Worm (Caenorhabditis elegans) whole organism, L4 larva: ENCODE results near the gene sdz-31.

Experiments used
- F26F4.8 ChIP-seq: fragments of 200-800 bp; sonication (Bioruptor generic); conservative IDR thresholded peaks from 2 replicates; pipeline ENCODE4 v1.3.6; 2022; ENCODE audit warnings: missing genetic modification characterization, missing compliant biosample characterization
- F44E2.7 ChIP-seq: fragments of 200-800 bp; sonication (Bioruptor generic); IDR thresholded peaks from 2 replicates; pipeline ENCODE4 v2.1.2; 2022; ENCODE audit warnings: missing genetic modification characterization, missing compliant biosample characterization
- T26A8.4 ChIP-seq: fragments of 200-800 bp; sonication (Bioruptor generic); IDR thresholded peaks from 2 replicates; pipeline ENCODE4 v1.3.6; 2022; ENCODE audit warnings: missing genetic modification characterization, missing compliant biosample characterization
- Y48G9A.11 ChIP-seq: fragments of 200-800 bp; sonication (Bioruptor generic); IDR thresholded peaks from 2 replicates; pipeline ENCODE4 v1.3.6; 2022; ENCODE audit warnings: missing genetic modification reagents, missing genetic modification characterization, missing compliant biosample characterization
- ZK337.2 ChIP-seq: fragments of 200-800 bp; sonication (Bioruptor generic); IDR thresholded peaks from 2 replicates; pipeline ENCODE4 v1.3.6; 2022; ENCODE audit warnings: missing genetic modification reagents, missing genetic modification characterization, missing compliant biosample characterization
- ZK546.5 ChIP-seq, 2 experiments: sonication (generic microtip); optimal IDR thresholded peaks; 2 replicates each; lab custom pipeline; 2017; ENCODE audit warnings: missing biosample characterization in 2 of 2, missing genetic modification characterization in 2 of 2
- aha-1 ChIP-seq: fragments of 150-350 bp; peaks from one replicate; lab custom pipeline; 2014; ENCODE audit warnings: missing biosample characterization, missing genetic modification characterization
- arid-1 ChIP-seq: fragments of 200-800 bp; sonication (Bioruptor generic); conservative IDR thresholded peaks from 2 replicates; pipeline ENCODE4 v1.3.6; 2022; ENCODE audit warnings: missing genetic modification reagents, missing genetic modification characterization, missing compliant biosample characterization
- ceh-44 ChIP-seq: fragments of 200-800 bp; sonication (Bioruptor generic); IDR thresholded peaks from 2 replicates; pipeline ENCODE4 v1.3.6; 2022; ENCODE audit warnings: missing genetic modification reagents, missing genetic modification characterization, missing compliant biosample characterization
- daf-16 ChIP-seq, 3 experiments: sonication (generic microtip); optimal IDR thresholded peaks; 2 replicates each; lab custom pipeline; 2016 to 2017; ENCODE audit warnings: missing genetic modification characterization in 3 of 3, missing genetic modification reagents in 3 of 3, mild to moderate bottlenecking in 2 of 3, missing compliant biosample characterization in 2 of 3, missing biosample characterization in 1 of 3, moderate library complexity in 1 of 3
- dmd-6 ChIP-seq: fragments of 200-800 bp; sonication (Bioruptor generic); IDR thresholded peaks from 2 replicates; pipeline ENCODE4 v1.3.6; 2022; ENCODE audit warnings: missing genetic modification reagents, missing genetic modification characterization, missing compliant biosample characterization
- dmd-9 ChIP-seq: fragments of 200-800 bp; sonication (Bioruptor generic); IDR thresholded peaks from 2 replicates; pipeline ENCODE4 v1.3.6; 2022; ENCODE audit warnings: missing genetic modification reagents, missing genetic modification characterization, missing compliant biosample characterization
- dve-1 ChIP-seq: sonication (generic microtip); optimal IDR thresholded peaks from 2 replicates; lab custom pipeline; 2017; ENCODE audit warnings: antibody characterized with exemption, mild to moderate bottlenecking, missing genetic modification characterization, missing compliant biosample characterization; ENCODE audit not compliant: insufficient read depth
- egl-27 ChIP-seq: sonication (generic microtip); optimal IDR thresholded peaks from 3 replicates; lab custom pipeline; 2017; ENCODE audit warnings: missing biosample characterization, missing genetic modification reagents, missing genetic modification characterization
- egl-43 ChIP-seq: fragments of 200-800 bp; sonication (Bioruptor generic); IDR thresholded peaks from 2 replicates; pipeline ENCODE4 v1.3.6; 2022; ENCODE audit warnings: missing genetic modification reagents, missing genetic modification characterization, missing compliant biosample characterization
- fkh-10 ChIP-seq: fragments of 150-350 bp; optimal IDR thresholded peaks from 2 replicates; lab custom pipeline; 2014; ENCODE audit warnings: missing biosample characterization, missing genetic modification reagents, missing genetic modification characterization
- fos-1 ChIP-seq: fragments of 150-350 bp; optimal IDR thresholded peaks from 2 replicates; lab custom pipeline; 2014; ENCODE audit warnings: missing biosample characterization, missing genetic modification characterization
- hlh-30 ChIP-seq: sonication (generic microtip); optimal IDR thresholded peaks from 2 replicates; lab custom pipeline; 2017; ENCODE audit warnings: antibody characterized with exemption, mild to moderate bottlenecking, missing genetic modification characterization, missing compliant biosample characterization; ENCODE audit not compliant: insufficient read depth
- hmg-1.1 ChIP-seq: fragments of 200-800 bp; sonication (Bioruptor generic); IDR thresholded peaks from 2 replicates; pipeline ENCODE4 v1.3.6; 2022; ENCODE audit warnings: missing genetic modification reagents, missing genetic modification characterization, missing compliant biosample characterization
- lin-1 ChIP-seq: fragments of 200-800 bp; sonication (Bioruptor generic); IDR thresholded peaks from 2 replicates; pipeline ENCODE4 v1.3.6; 2022; ENCODE audit warnings: missing genetic modification reagents, missing genetic modification characterization, missing compliant biosample characterization
- lin-13 ChIP-seq: fragments of 150-350 bp; optimal IDR thresholded peaks from 2 replicates; lab custom pipeline; 2014; ENCODE audit warnings: missing biosample characterization, missing genetic modification reagents, missing genetic modification characterization
- lin-38 ChIP-seq: fragments of 200-800 bp; sonication (Bioruptor generic); IDR thresholded peaks from 2 replicates; pipeline ENCODE4 v1.3.6; 2022; ENCODE audit warnings: missing genetic modification reagents, missing genetic modification characterization, missing compliant biosample characterization
- lsy-2 ChIP-seq, 2 experiments: fragments of 150-350 bp in 1 of 2; sonication (generic microtip) in 1 of 2; optimal IDR thresholded peaks; 2 replicates each; lab custom pipeline; 2014 to 2017; ENCODE audit warnings: missing biosample characterization in 2 of 2, missing genetic modification characterization in 2 of 2
- mes-2 ChIP-seq: sonication (generic microtip); optimal IDR thresholded peaks from 2 replicates; lab custom pipeline; 2016; ENCODE audit warnings: missing genotype, mild to moderate bottlenecking, missing genetic modification characterization, missing compliant biosample characterization; ENCODE audit not compliant: poor library complexity, severe bottlenecking
- nhr-10 ChIP-seq: fragments of 150-350 bp; optimal IDR thresholded peaks from 2 replicates; lab custom pipeline; 2014; ENCODE audit warnings: missing biosample characterization, missing genetic modification characterization
- nhr-25 ChIP-seq: sonication (generic microtip); optimal IDR thresholded peaks from 2 replicates; lab custom pipeline; 2017; ENCODE audit warnings: missing genetic modification characterization, mild to moderate bottlenecking, missing compliant biosample characterization, antibody characterized with exemption, moderate library complexity, borderline replicate concordance; ENCODE audit not compliant: insufficient read depth
- nhr-28 ChIP-seq: fragments of 150-350 bp; optimal IDR thresholded peaks from 2 replicates; lab custom pipeline; 2014; ENCODE audit warnings: missing biosample characterization, missing genetic modification characterization
- nhr-41 ChIP-seq: fragments of 200-800 bp; sonication (Bioruptor generic); IDR thresholded peaks from 2 replicates; pipeline ENCODE4 v1.3.6; 2022; ENCODE audit warnings: missing genetic modification reagents, missing genetic modification characterization, missing compliant biosample characterization
- nhr-42 ChIP-seq: fragments of 200-800 bp; sonication (Bioruptor generic); IDR thresholded peaks from 2 replicates; pipeline ENCODE4 v1.3.6; 2022; ENCODE audit warnings: missing genetic modification characterization, missing compliant biosample characterization
- php-3 ChIP-seq: fragments of 200-800 bp; sonication (Bioruptor generic); IDR thresholded peaks from 2 replicates; pipeline ENCODE4 v1.3.6; 2022; ENCODE audit warnings: missing genetic modification reagents, missing genetic modification characterization, missing compliant biosample characterization
- rbr-2 ChIP-seq: sonication (generic microtip); optimal IDR thresholded peaks from 2 replicates; lab custom pipeline; 2016; ENCODE audit warnings: missing genotype, missing genetic modification characterization, missing compliant biosample characterization
- sdz-12 ChIP-seq: fragments of 200-800 bp; sonication (Bioruptor generic); optimal IDR thresholded peaks from 2 replicates; lab custom pipeline; 2018; ENCODE audit warnings: mild to moderate bottlenecking, missing genetic modification characterization, missing compliant biosample characterization
- set-16 ChIP-seq: fragments of 200-800 bp; sonication (Bioruptor generic); IDR thresholded peaks from 2 replicates; pipeline ENCODE4 v1.3.6; 2022; ENCODE audit warnings: missing genetic modification reagents, missing genetic modification characterization, missing compliant biosample characterization
- unc-62 ChIP-seq, 3 experiments: fragments of 150-350 bp in 1 of 3; sonication (generic microtip); optimal IDR thresholded peaks in 2 of 3; peaks in 1 of 3; 1 replicate in 1 of 3; 2 replicates in 2 of 3; lab custom pipeline; 2014 to 2017; ENCODE audit warnings: missing biosample characterization in 3 of 3, missing genetic modification characterization in 3 of 3, missing genetic modification reagents in 3 of 3, missing genotype in 1 of 3
- vab-7 ChIP-seq: fragments of 200-800 bp; sonication (Bioruptor generic); IDR thresholded peaks from 2 replicates; pipeline ENCODE4 v1.3.6; 2022; ENCODE audit warnings: missing genetic modification reagents, missing genetic modification characterization, missing compliant biosample characterization
- zfp-2 ChIP-seq: sonication (generic microtip); optimal IDR thresholded peaks from 2 replicates; lab custom pipeline; 2016; ENCODE audit warnings: mild to moderate bottlenecking, missing genetic modification characterization, missing compliant biosample characterization

The sdz-31 gene

DNA sequence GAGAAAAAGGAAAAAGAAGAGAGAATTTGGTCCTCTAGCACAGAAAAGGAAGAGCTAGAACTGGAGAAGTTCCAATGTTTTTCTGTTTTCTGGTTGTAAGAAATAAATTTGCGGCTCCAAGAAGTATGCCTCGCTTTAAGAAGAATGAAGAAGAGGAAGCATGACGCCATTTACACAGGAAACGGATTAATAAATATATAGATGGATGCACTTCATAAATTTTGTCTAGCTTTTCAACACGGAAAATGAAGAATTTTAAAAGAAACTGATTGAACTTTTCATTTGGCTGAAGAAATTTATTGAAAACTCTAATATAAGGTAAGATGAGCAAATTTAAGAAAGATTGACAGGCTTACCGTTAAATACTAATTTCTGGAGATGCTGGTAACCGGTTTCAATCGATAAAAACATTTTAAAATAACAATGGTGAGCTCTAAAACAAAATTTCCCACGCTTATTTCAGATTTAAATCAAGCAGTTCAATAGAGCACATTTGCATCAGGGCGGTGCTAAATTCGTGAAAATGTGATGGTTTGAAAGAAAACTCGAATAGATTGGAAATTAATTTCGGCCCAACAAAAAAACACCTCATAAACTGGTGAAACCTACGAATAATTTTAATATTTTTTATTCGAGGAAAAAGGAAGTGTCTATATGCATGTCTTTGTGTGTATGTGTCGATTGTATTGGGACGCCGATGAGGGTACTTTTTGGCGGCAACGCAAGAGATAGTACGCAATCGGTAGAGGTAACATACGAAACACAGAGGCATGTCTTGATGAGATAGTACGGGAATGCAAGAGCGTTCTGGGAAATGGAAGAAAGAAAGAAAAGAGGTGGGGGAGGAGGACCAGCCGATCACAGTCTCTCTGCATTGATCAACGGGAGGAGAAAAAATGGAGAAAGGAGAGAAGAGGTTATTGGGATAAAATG, 23.8 kb upstream of the sdz-31 start (continued):
- peak; percentile 41; the same call in 1 of the 2 replicates for TF ChIP-seq ceh-44 (GFP tag; lab: Robert Waterston, UW)
- no peak for TF ChIP-seq Y48G9A.11 (GFP tag; lab: Robert Waterston, UW)
- no peak for TF ChIP-seq ZK337.2
- no peak for TF ChIP-seq nhr-41 (GFP tag; lab: Robert Waterston, UW)

DNA sequence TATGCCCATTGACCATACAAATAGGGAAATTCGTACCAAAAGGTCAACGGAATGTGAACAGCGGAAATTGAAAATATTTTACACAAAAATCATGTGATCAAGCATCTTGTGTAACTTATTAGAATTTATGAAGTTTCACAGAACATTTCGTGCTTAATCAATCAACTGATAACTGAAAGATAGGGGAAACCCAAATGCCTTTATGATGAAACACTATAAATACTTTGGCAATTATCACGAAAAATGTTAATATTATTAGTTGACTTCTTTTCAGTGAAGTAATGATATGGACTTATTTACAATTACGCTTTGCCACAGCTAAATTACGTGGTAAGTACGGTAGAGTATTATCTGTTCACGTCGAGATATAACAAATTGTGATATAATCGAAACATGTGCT, 23.0 kb upstream of the sdz-31 start:
- TF ChIP-seq dve-1 (tag; lab: Kevin White, UChicago) (peak; percentile 46), dmd-9 (no peak), daf-16 (GFP tag; optimal IDR thresholded peaks at IDR 0.05; lab: Kevin White, UChicago) (no peak), daf-16 (tag; optimal IDR thresholded peaks at IDR 0.05; lab: Kevin White, UChicago) (peak; percentile 59), hlh-30 (tag; lab: Kevin White, UChicago) (peak; percentile 1), unc-62 (GFP tag; optimal IDR thresholded peaks at IDR 0.05 in 1 of 2; lab: Kevin White, UChicago) (no peak), unc-62 (tag; optimal IDR thresholded peaks at IDR 0.05; lab: Kevin White, UChicago) (no peak), dmd-6 (GFP tag; lab: Robert Waterston, UW) (0 out of 2 replicates have a peak, but pooled peaks have one; percentile 22), arid-1 (GFP tag; lab: Robert Waterston, UW) (no peak), lin-38 (no peak), lsy-2 (tag; optimal IDR thresholded peaks at IDR 0.05; lab: Kevin White, UChicago) (no peak), T26A8.4 (GFP tag; lab: Robert Waterston, UW) (no peak), nhr-28 (tag; lab: Kevin White, UChicago) (peak; percentile 78), mes-2 (tag; lab: Kevin White, UChicago) (no peak), vab-7 (GFP tag; lab: Robert Waterston, UW) (no peak), fkh-10 (GFP tag; lab: Kevin White, UChicago) (no peak)
- TF ChIP-seq, all 104 proteins: peak for 5

DNA sequence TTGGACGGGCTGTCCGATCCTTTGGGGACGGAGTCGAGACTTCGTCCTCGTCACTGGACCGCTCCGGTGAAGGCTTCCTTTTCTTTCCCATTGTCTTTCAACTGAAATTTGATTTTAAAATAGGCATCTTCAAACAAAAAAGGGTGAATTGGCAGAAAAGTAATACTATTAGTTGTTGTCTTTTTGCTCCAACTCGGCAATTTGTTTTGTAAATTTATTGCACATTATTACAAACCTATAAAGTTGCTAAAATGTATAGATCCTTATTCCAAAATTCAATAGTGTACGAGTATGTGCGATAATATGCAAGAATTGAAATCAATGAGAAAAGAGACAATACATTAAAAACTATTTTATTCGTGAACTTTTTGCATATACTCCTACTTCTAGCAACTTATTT, 20.1 kb upstream of the sdz-31 start, which contains the start of gene lsy-12:
lsy-12 (minus strand) TSS at position 101 of the 400 bp plus-strand sequence.
- TF ChIP-seq lin-13 (GFP tag; lab: Kevin White, UChicago) (no peak), zfp-2 (no peak), php-3 (no peak), fos-1 (tag; lab: Kevin White, UChicago) (no peak)

DNA sequence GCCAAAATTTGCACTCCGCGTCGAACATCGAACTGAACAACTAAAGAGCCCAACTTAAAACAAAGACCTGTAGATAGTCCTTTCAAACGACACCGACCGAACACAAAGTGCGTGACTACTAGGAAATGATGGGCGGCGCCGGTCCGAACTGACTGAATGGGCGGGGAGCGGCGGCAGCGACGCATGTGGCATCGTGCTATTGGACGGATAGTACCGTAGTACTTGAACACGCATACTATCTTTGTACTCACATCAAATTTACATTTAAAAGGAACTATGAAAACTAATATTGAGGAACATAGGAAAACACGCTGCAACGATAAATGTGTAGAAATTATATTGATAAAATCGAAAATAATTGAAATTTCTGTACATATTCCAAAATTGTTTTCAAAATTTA, 19.6 kb upstream of the sdz-31 start:
- no peak for TF ChIP-seq rbr-2 (tag; lab: Kevin White, UChicago)
- TF ChIP-seq dmd-6 (GFP tag; lab: Robert Waterston, UW): no peak
- no peak for TF ChIP-seq nhr-42
- peak; percentile 50 for TF ChIP-seq aha-1 (tag; lab: Kevin White, UChicago)
- no peak for TF ChIP-seq nhr-10 (tag; lab: Kevin White, UChicago)

DNA sequence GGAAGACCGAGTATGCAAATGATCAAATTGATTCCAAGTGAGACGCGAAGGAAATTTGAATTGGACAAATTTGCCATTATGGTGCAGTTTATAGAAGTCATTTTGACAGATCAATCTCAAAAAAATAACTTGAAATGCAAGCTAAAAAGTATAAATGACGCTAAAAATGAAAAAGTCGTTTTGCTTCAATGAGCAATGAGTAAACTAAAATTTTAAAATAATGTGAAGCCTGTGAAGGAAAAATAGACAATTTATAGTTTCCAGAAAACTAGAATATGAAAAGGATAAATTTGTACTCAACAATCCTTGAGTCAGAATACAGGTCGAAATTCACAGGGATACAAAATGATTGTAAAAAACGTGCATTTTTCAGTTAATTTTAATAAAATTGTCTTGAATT, 11.7 kb upstream of the sdz-31 start, which contains the start of gene srab-17:
srab-17 (minus strand) TSS at position 101 of the 400 bp plus-strand sequence.
- no peak for TF ChIP-seq F26F4.8 (GFP tag; lab: Robert Waterston, UW)
- TF ChIP-seq aha-1 (tag; lab: Kevin White, UChicago): no peak
- TF ChIP-seq lin-1 (GFP tag; lab: Robert Waterston, UW): no peak
- TF ChIP-seq egl-27 (tag; lab: Kevin White, UChicago): no peak
- no peak for TF ChIP-seq nhr-28 (tag; lab: Kevin White, UChicago)
- TF ChIP-seq hlh-30 (tag; lab: Kevin White, UChicago): no peak
- no peak for TF ChIP-seq F44E2.7 (GFP tag; lab: Robert Waterston, UW)
- no peak for TF ChIP-seq egl-43 (GFP tag; lab: Robert Waterston, UW)
- TF ChIP-seq hmg-1.1 (GFP tag; lab: Robert Waterston, UW): no peak
- no peak for TF ChIP-seq zfp-2
- no peak for TF ChIP-seq nhr-25 (tag; lab: Kevin White, UChicago)
- TF ChIP-seq php-3: no peak
- TF ChIP-seq ZK546.5 (tag; optimal IDR thresholded peaks at IDR 0.05; lab: Kevin White, UChicago): no peak
- TF ChIP-seq set-16 (GFP tag; lab: Robert Waterston, UW): no peak
- TF ChIP-seq sdz-12 (GFP tag; lab: Kevin White, UChicago): no peak
